Fruit fly (Drosophila melanogaster) S2 (cell line): ENCODE results near the gene CG32192.

Experiments
- CG8478 ChIP-seq: fragments of >200 bp; optimal IDR thresholded peaks from 2 replicates; lab custom pipeline; 2018
- CTCF ChIP-seq, 2 experiments: fragments of >200 bp; optimal IDR thresholded peaks; 2 replicates each; lab custom pipeline; 2018

DNA sequence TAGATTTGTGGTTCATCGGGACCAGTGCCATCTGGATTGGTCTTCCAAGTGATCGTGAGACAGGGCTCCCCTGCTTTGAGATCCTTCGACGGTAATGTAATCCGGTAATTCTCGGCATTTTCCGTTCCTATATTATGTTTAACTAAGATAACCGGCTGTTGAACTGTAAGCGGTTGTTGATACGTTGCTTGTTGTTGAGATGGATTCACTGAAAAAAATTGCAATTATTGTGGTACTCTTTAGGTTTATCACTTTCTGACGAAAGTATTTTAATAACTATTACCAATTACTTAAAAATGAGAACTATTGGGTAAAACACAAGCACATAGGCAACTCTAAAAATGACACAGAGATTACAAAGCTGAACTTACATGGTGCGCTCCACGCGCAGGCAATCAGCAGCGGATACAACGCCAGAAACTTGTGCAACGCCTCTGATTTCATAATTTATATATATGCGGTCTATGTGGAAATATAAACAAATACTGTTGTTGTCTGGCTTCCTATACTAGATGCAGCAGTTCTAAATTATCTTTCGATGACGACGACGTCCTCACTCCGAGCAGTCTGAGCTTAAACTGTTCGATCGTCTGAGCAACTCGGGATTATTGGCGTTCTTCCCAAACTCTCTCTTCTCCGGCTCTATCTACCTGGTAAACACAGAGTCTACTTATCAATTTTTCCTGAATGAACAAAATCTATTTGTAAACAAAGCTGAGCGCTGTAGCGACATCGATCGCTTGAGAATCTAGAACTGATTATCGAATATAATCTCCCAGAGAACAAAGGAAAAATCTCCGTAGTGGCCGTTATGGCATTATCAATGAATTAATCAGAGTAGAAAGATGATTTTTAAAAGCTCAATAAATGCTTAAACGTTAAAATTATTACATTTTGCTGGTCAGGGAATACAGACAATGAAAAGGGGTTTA is 46.9 kb downstream of the CG32192 start, which contains the start of gene CG34253:
- no peak for TF ChIP-seq CTCF (optimal IDR thresholded peaks at IDR 0.05; lab: Kevin White, UChicago)
- no peak for TF ChIP-seq CG8478
